Worm (Caenorhabditis elegans) whole organism, L4 larva: Measurements from ENCODE around the gene iglr-2.

Source experiments
- F44E2.7 ChIP-seq: fragments of 200-800 bp; sonication (Bioruptor generic); IDR thresholded peaks from 2 replicates; pipeline ENCODE4 v2.1.2; 2022; ENCODE audit warnings: missing genetic modification characterization, missing compliant biosample characterization
- F49E8.2 ChIP-seq: sonication (generic microtip); optimal IDR thresholded peaks from 2 replicates; lab custom pipeline; 2016; ENCODE audit warnings: missing compliant biosample characterization, mild to moderate bottlenecking, missing genetic modification characterization, borderline replicate concordance
- R02D3.7 ChIP-seq: fragments of 150-350 bp; sonication (generic microtip); optimal IDR thresholded peaks from 3 replicates; lab custom pipeline; 2014; ENCODE audit warnings: missing biosample characterization, missing genetic modification characterization
- T20F7.1 ChIP-seq: fragments of 200-800 bp; sonication (Bioruptor generic); optimal IDR thresholded peaks from 2 replicates; lab custom pipeline; 2018; ENCODE audit warnings: mild to moderate bottlenecking, missing genetic modification characterization, missing compliant biosample characterization
- Y48G9A.11 ChIP-seq: fragments of 200-800 bp; sonication (Bioruptor generic); IDR thresholded peaks from 2 replicates; pipeline ENCODE4 v1.3.6; 2022; ENCODE audit warnings: missing genetic modification reagents, missing genetic modification characterization, missing compliant biosample characterization
- ZK546.5 ChIP-seq, 2 experiments: sonication (generic microtip); optimal IDR thresholded peaks; 2 replicates each; lab custom pipeline; 2017; ENCODE audit warnings: missing biosample characterization in 2 of 2, missing genetic modification characterization in 2 of 2
- aha-1 ChIP-seq: fragments of 150-350 bp; peaks from one replicate; lab custom pipeline; 2014; ENCODE audit warnings: missing biosample characterization, missing genetic modification characterization
- ama-1 ChIP-seq: fragments of 150-350 bp; optimal IDR thresholded peaks from 2 replicates; lab custom pipeline; 2014; ENCODE audit warnings: inconsistent platforms, mixed read lengths
- ceh-28 ChIP-seq: fragments of 150-350 bp; optimal IDR thresholded peaks from 2 replicates; lab custom pipeline; 2014; ENCODE audit warnings: missing biosample characterization, missing genetic modification reagents, missing genetic modification characterization
- ceh-62 ChIP-seq: sonication (generic microtip); optimal IDR thresholded peaks from 2 replicates; lab custom pipeline; 2017; ENCODE audit warnings: missing biosample characterization, missing genetic modification characterization
- ceh-82 ChIP-seq: sonication (generic microtip); optimal IDR thresholded peaks from 2 replicates; lab custom pipeline; 2017; ENCODE audit warnings: missing biosample characterization, missing genetic modification characterization
- cey-2 ChIP-seq: sonication (generic microtip); optimal IDR thresholded peaks from 3 replicates; lab custom pipeline; 2017; ENCODE audit warnings: missing genetic modification characterization, mild to moderate bottlenecking, missing compliant biosample characterization, antibody characterized with exemption, borderline replicate concordance; ENCODE audit not compliant: insufficient read depth
- daf-12 ChIP-seq: fragments of 150-350 bp; optimal IDR thresholded peaks from 2 replicates; lab custom pipeline; 2014; ENCODE audit warnings: missing biosample characterization, missing genetic modification reagents, missing genetic modification characterization
- dpl-1 ChIP-seq: fragments of 150-350 bp; optimal IDR thresholded peaks from 2 replicates; lab custom pipeline; 2014; ENCODE audit warnings: missing biosample characterization, missing genetic modification reagents, missing genetic modification characterization
- fkh-10 ChIP-seq: fragments of 150-350 bp; optimal IDR thresholded peaks from 2 replicates; lab custom pipeline; 2014; ENCODE audit warnings: missing biosample characterization, missing genetic modification reagents, missing genetic modification characterization
- fos-1 ChIP-seq: fragments of 150-350 bp; optimal IDR thresholded peaks from 2 replicates; lab custom pipeline; 2014; ENCODE audit warnings: missing biosample characterization, missing genetic modification characterization
- lin-29 ChIP-seq: fragments of 200-800 bp; sonication (Bioruptor generic); IDR thresholded peaks from 2 replicates; pipeline ENCODE4 v1.3.6; 2022; ENCODE audit warnings: missing genetic modification reagents, missing genetic modification characterization, missing compliant biosample characterization
- lin-38 ChIP-seq: fragments of 200-800 bp; sonication (Bioruptor generic); IDR thresholded peaks from 2 replicates; pipeline ENCODE4 v1.3.6; 2022; ENCODE audit warnings: missing genetic modification reagents, missing genetic modification characterization, missing compliant biosample characterization
- lir-3 ChIP-seq: sonication (generic microtip); optimal IDR thresholded peaks from 2 replicates; lab custom pipeline; 2016; ENCODE audit warnings: mild to moderate bottlenecking, missing genetic modification characterization, missing compliant biosample characterization
- mep-1 ChIP-seq: fragments of 150-350 bp; sonication (generic microtip); optimal IDR thresholded peaks from 3 replicates; lab custom pipeline; 2014; ENCODE audit warnings: missing biosample characterization, missing genetic modification characterization
- mxl-2 ChIP-seq: fragments of 200-800 bp; sonication (Bioruptor generic); conservative IDR thresholded peaks from 2 replicates; pipeline ENCODE4 v1.3.6; 2022; ENCODE audit warnings: missing genetic modification reagents, missing genetic modification characterization, missing compliant biosample characterization
- mxl-3 ChIP-seq: fragments of 200-800 bp; sonication (Bioruptor generic); optimal IDR thresholded peaks from 2 replicates; lab custom pipeline; 2018; ENCODE audit warnings: mild to moderate bottlenecking, missing genetic modification characterization, missing compliant biosample characterization
- nhr-10 ChIP-seq: fragments of 150-350 bp; optimal IDR thresholded peaks from 2 replicates; lab custom pipeline; 2014; ENCODE audit warnings: missing biosample characterization, missing genetic modification characterization
- nhr-28 ChIP-seq: fragments of 150-350 bp; optimal IDR thresholded peaks from 2 replicates; lab custom pipeline; 2014; ENCODE audit warnings: missing biosample characterization, missing genetic modification characterization
- nhr-41 ChIP-seq: fragments of 200-800 bp; sonication (Bioruptor generic); IDR thresholded peaks from 2 replicates; pipeline ENCODE4 v1.3.6; 2022; ENCODE audit warnings: missing genetic modification reagents, missing genetic modification characterization, missing compliant biosample characterization
- nhr-42 ChIP-seq: fragments of 200-800 bp; sonication (Bioruptor generic); IDR thresholded peaks from 2 replicates; pipeline ENCODE4 v1.3.6; 2022; ENCODE audit warnings: missing genetic modification characterization, missing compliant biosample characterization
- nhr-48 ChIP-seq: sonication (generic microtip); optimal IDR thresholded peaks from 2 replicates; lab custom pipeline; 2016; ENCODE audit warnings: mild to moderate bottlenecking, missing genetic modification characterization, missing compliant biosample characterization
- snpc-4 ChIP-seq: fragments of 150-350 bp; optimal IDR thresholded peaks from 2 replicates; lab custom pipeline; 2014; ENCODE audit warnings: missing biosample characterization, missing genetic modification characterization
- unc-39 ChIP-seq: sonication (generic microtip); optimal IDR thresholded peaks from 2 replicates; lab custom pipeline; 2017; ENCODE audit warnings: missing biosample characterization, missing genetic modification characterization
- unc-62 ChIP-seq, 3 experiments: fragments of 150-350 bp in 1 of 3; sonication (generic microtip); optimal IDR thresholded peaks in 2 of 3; peaks in 1 of 3; 1 replicate in 1 of 3; 2 replicates in 2 of 3; lab custom pipeline; 2014 to 2017; ENCODE audit warnings: missing biosample characterization in 3 of 3, missing genetic modification characterization in 3 of 3, missing genetic modification reagents in 3 of 3, missing genotype in 1 of 3
- zfp-2 ChIP-seq: sonication (generic microtip); optimal IDR thresholded peaks from 2 replicates; lab custom pipeline; 2016; ENCODE audit warnings: mild to moderate bottlenecking, missing genetic modification characterization, missing compliant biosample characterization
- ztf-7 ChIP-seq: fragments of 150-350 bp; optimal IDR thresholded peaks from 2 replicates; lab custom pipeline; 2014; ENCODE audit warnings: missing biosample characterization, missing genetic modification characterization

Gene iglr-2

DNA sequence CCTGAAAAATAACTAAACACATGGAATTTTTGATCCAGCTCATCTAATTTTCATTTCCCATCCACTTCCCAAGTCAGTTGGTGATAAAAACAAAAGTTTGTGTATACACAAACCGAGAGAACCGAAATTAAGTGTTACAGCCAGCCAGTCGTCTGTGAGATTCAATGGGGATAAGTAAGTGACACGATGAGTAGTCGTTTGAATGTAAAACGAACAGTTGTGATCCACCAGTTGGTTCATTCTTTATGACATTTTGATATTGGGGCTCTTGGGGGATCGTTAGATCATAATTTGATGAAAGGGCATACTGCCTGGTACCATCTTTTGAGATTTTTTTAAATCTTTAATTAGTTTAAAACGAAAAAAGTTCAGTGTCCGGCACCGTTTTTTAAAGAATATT is 44.3 kb downstream of the iglr-2 start:
- no peak for TF ChIP-seq Y48G9A.11 (GFP tag; lab: Robert Waterston, UW)
- no peak for TF ChIP-seq mxl-3 (GFP tag; lab: Kevin White, UChicago)
- no peak for TF ChIP-seq fkh-10 (GFP tag; lab: Kevin White, UChicago)
- TF ChIP-seq ZK546.5 (tag; optimal IDR thresholded peaks at IDR 0.05; lab: Kevin White, UChicago) = no peak
- TF ChIP-seq T20F7.1 = no peak
- no peak for TF ChIP-seq ztf-7 (tag; lab: Kevin White, UChicago)

- TF ChIP-seq nhr-28 (tag; lab: Kevin White, UChicago) (no peak), fkh-10 (GFP tag; lab: Kevin White, UChicago) (peak; percentile 54)
Measured at ce11 chrIII:8286003-8286402, 45.1 kb downstream of the iglr-2 start.

DNA sequence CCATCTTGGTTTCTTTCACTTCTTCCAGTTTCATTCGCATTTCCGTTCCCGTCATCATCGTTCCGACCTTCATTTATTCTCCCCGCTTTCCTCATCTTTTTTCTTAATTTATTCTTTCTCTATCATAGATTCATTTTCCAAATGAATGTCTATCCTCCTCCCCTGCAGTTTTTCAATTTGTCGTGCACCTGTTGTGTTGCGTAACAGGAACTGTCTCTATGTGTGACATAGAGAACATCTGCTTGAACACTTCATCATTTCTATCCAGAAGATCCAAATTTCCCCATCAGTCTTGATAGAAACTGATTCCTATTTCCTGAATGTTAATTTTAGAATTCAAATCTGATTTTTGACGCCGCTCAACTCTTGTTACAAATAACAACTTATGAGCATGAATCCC is 47.6 kb downstream of the iglr-2 start:
- TF ChIP-seq dpl-1 (no peak), lir-3 (tag; lab: Kevin White, UChicago) (no peak), ceh-28 (no peak), cey-2 (tag; lab: Kevin White, UChicago) (no peak), fos-1 (tag; lab: Kevin White, UChicago) (no peak), nhr-41 (GFP tag; lab: Robert Waterston, UW) (no peak), lin-29 (GFP tag; lab: Robert Waterston, UW) (no peak), R02D3.7 (tag; lab: Kevin White, UChicago) (no peak), nhr-48 (tag; lab: Kevin White, UChicago) (no peak), daf-12 (tag; lab: Kevin White, UChicago) (no peak), snpc-4 (tag; lab: Kevin White, UChicago) (no peak), F49E8.2 (no peak), zfp-2 (tag; lab: Kevin White, UChicago) (no peak), nhr-42 (GFP tag; lab: Robert Waterston, UW) (no peak), mxl-2 (GFP tag; lab: Robert Waterston, UW) (no peak), Y48G9A.11 (GFP tag; lab: Robert Waterston, UW) (no peak)

ce11 chrIII:8281310-8281709 is 49.8 kb downstream of the iglr-2 start:
- peak in 1 of 2 experiments; percentile 92 for TF ChIP-seq unc-62 (GFP tag; optimal IDR thresholded peaks at IDR 0.05 in 1 of 2; lab: Kevin White, UChicago)
- no peak for TF ChIP-seq unc-62 (tag; optimal IDR thresholded peaks at IDR 0.05; lab: Kevin White, UChicago)
- no peak for TF ChIP-seq ceh-28

ce11 chrIII:8280352-8280751 is 50.8 kb downstream of the iglr-2 start:
- TF ChIP-seq mep-1 (no peak), lin-38 (no peak), aha-1 (tag; lab: Kevin White, UChicago) (peak; percentile 99), unc-62 (GFP tag; optimal IDR thresholded peaks at IDR 0.05 in 1 of 2; lab: Kevin White, UChicago) (peak in 1 of 2 experiments; percentile 94), unc-62 (tag; optimal IDR thresholded peaks at IDR 0.05; lab: Kevin White, UChicago) (no peak)

DNA sequence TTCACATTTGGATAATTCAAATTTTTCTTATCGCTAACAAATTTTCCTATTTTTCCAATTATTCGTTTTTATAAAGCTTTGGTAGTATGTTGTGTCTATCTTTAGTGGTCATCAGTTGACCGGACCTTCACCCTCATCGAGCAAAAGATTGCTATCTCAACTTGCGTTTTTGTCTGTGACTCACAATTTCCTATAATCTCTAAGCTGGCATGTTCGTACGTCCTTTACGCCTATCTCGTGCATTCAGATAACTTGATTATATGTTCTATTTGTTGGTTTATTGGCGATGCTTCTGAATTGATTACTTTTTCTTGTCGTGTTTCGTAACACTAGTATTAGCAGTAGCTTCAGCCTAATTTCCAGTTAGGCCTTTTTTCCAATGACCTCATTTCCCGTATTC is 51.5 kb downstream of the iglr-2 start:
- TF ChIP-seq nhr-10 (tag; lab: Kevin White, UChicago) = no peak
- no peak for TF ChIP-seq ama-1 (lab: Kevin White, UChicago)
- TF ChIP-seq ceh-82 (tag; lab: Kevin White, UChicago) = no peak
- no peak for TF ChIP-seq ceh-62 (tag; lab: Kevin White, UChicago)
- TF ChIP-seq unc-39 (tag; lab: Kevin White, UChicago) = no peak
- no peak for TF ChIP-seq F44E2.7 (GFP tag; lab: Robert Waterston, UW)
- TF ChIP-seq lin-38 = no peak
- TF ChIP-seq dpl-1 = no peak
